Worm (Caenorhabditis elegans): ENCODE data around the gene Y116A8C.27.

The Y116A8C.27 gene

ce11 chrIV:17118585-17118984, 22.5 kb upstream of the Y116A8C.27 start, which contains the start of gene uaf-2:
TSS of gene uaf-2 (minus strand) at chrIV:17118767.
- TF ChIP-seq unc-55 (GFP tag; optimal IDR thresholded peaks at IDR 0.05), result no peak
- TF ChIP-seq sox-2 (GFP tag; IDR thresholded peaks at IDR 0.05), result no peak
- TF ChIP-seq madf-2 (tag; optimal IDR thresholded peaks at IDR 0.05), result no peak
- TF ChIP-seq che-1 (tag; optimal IDR thresholded peaks at IDR 0.05), result no peak
- TF ChIP-seq ceh-31 (tag; optimal IDR thresholded peaks at IDR 0.05), result peak; percentile 27
- TF ChIP-seq hlh-6 (tag; optimal IDR thresholded peaks at IDR 0.05), result no peak
- no peak for TF ChIP-seq ahr-1 (tag; optimal IDR thresholded peaks at IDR 0.05)
- no peak for TF ChIP-seq sdc-2 (tag; optimal IDR thresholded peaks at IDR 0.05)
- peak; percentile 55 for TF ChIP-seq nfya-1 (tag; optimal IDR thresholded peaks at IDR 0.05)
- TF ChIP-seq ceh-6 (GFP tag; optimal IDR thresholded peaks at IDR 0.05), result no peak
- TF ChIP-seq ceh-22 (tag; optimal IDR thresholded peaks at IDR 0.05), result no peak
- TF ChIP-seq ceh-30 (tag; optimal IDR thresholded peaks at IDR 0.05), result no peak

DNA sequence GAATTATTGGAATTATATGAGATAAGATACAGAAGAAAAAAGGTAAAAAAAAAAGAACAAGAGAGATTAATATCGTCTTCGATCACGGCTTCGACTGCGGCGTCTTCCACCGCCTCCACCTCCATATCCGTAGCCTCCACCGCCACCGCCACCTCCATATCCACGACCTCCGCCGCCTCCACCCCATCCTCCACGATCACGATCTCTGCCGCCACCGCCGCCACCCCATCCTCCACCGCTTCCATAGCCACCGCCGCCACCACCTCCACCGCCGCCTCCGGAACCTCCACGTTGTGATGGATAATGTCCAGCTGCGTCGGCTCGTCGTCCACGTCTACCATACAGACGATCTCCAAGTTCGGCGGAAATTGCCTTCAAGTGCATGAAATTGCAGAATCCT, 20.8 kb upstream of the Y116A8C.27 start:
- TF ChIP-seq ceh-19 (GFP tag; optimal IDR thresholded peaks at IDR 0.05) (no peak), ahr-1 (tag; optimal IDR thresholded peaks at IDR 0.05) (no peak)

ce11 chrIV:17116345-17116744, 20.3 kb upstream of the Y116A8C.27 start, which contains the start of gene cyn-13:
TSS of gene cyn-13 (minus strand) at chrIV:17116657.
- no peak for TF ChIP-seq che-1 (tag; optimal IDR thresholded peaks at IDR 0.05)
- no peak for TF ChIP-seq ceh-9 (tag; optimal IDR thresholded peaks at IDR 0.05)
- no peak for TF ChIP-seq gmeb-2 (tag; optimal IDR thresholded peaks at IDR 0.05)
- no peak for TF ChIP-seq ref-2 (tag; optimal IDR thresholded peaks at IDR 0.05)
- TF ChIP-seq K09A11.1 (tag; optimal IDR thresholded peaks at IDR 0.05; ENCODE audit: insufficient read depth), result no peak
- no peak for TF ChIP-seq dve-1 (tag; optimal IDR thresholded peaks at IDR 0.05)
- TF ChIP-seq C38D4.7 (GFP tag; optimal IDR thresholded peaks at IDR 0.05), result no peak
- no peak for TF ChIP-seq pros-1 (tag; optimal IDR thresholded peaks at IDR 0.05)

DNA sequence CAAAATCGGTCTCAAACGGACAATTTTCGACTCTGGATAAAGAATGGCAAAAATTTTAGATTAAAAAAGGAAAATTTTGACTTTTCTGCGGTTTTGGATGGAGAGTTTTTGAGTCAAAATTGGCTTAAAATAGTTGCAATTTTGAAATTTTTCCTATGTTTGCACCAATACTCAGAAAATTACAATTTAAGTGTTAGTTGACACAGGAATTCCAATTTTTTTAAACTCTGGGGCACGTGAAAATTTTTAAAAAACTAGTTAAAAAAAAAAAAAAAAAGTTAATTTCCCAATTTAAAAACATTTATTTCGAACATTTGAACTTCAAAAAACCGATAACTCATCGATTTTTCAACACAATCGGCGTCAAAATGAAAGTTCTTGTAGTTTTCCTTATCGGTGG, 15.7 kb upstream of the Y116A8C.27 start, which contains the start of gene Y116A8C.33:
Gene Y116A8C.33, plus strand, starts transcription at position 301 of the 400 bp plus-strand sequence.
- TF ChIP-seq unc-86 (tag; optimal IDR thresholded peaks at IDR 0.05) (no peak), K09A11.1 (tag; optimal IDR thresholded peaks at IDR 0.05; ENCODE audit: insufficient read depth) (no peak), hlh-6 (tag; optimal IDR thresholded peaks at IDR 0.05) (no peak), npax-4 (tag; optimal IDR thresholded peaks at IDR 0.05) (no peak), sox-2 (GFP tag; IDR thresholded peaks at IDR 0.05) (no peak), ahr-1 (tag; optimal IDR thresholded peaks at IDR 0.05) (no peak), ceh-24 (tag; optimal IDR thresholded peaks at IDR 0.05) (no peak), ama-1 (optimal IDR thresholded peaks at IDR 0.05) (no peak), nhr-232 (tag; optimal IDR thresholded peaks at IDR 0.05) (no peak)

- TF ChIP-seq ref-2 (tag; optimal IDR thresholded peaks at IDR 0.05) (no peak), C08G9.2 (tag; optimal IDR thresholded peaks at IDR 0.05) (no peak), pha-2 (tag; optimal IDR thresholded peaks at IDR 0.05) (no peak), hlh-15 (tag; optimal IDR thresholded peaks at IDR 0.05) (no peak), nhr-232 (tag; optimal IDR thresholded peaks at IDR 0.05) (no peak), ceh-30 (tag; optimal IDR thresholded peaks at IDR 0.05) (no peak), nhr-11 (tag; optimal IDR thresholded peaks at IDR 0.05) (no peak), ceh-34 (tag; optimal IDR thresholded peaks at IDR 0.05) (no peak), ceh-18 (tag; optimal IDR thresholded peaks at IDR 0.05) (no peak), unc-3 (GFP tag; conservative IDR thresholded peaks at IDR 0.05) (no peak), unc-3 (tag; optimal IDR thresholded peaks at IDR 0.05) (no peak), fkh-10 (GFP tag; optimal IDR thresholded peaks at IDR 0.05) (no peak), madf-2 (tag; optimal IDR thresholded peaks at IDR 0.05) (no peak)
These were observed 14.8 kb upstream of the Y116A8C.27 start, which contains the start of gene sfa-1 for ce11 chrIV:17110882-17111281. TSS of gene sfa-1 (minus strand) at chrIV:17110982.

All from whole organism, late embryonic.